Worm (Caenorhabditis elegans): ENCODE measurements around the gene F18H3.4.

- no peak for TF ChIP-seq elt-1 (tag; optimal IDR thresholded peaks at IDR 0.05; ENCODE audit: borderline replicate concordance, insufficient read depth)
- TF ChIP-seq nhr-237 (tag; optimal IDR thresholded peaks at IDR 0.05), result no peak
- TF ChIP-seq ham-2 (GFP tag; optimal IDR thresholded peaks at IDR 0.05), result no peak
- no peak for TF ChIP-seq unc-62 (GFP tag; optimal IDR thresholded peaks at IDR 0.05)
Measured at ce11 chrX:13561954-13562353, 33.1 kb downstream of the F18H3.4 start.
